Fruit fly (Drosophila melanogaster): ENCODE results near the gene CG14218.

- TF ChIP-seq CG8478 (optimal IDR thresholded peaks at IDR 0.05) = no peak
- no peak for TF ChIP-seq CTCF (optimal IDR thresholded peaks at IDR 0.05)
Observed at dm6 chrX:19581881-19582280, at the start of gene CG14218.
